Fruit fly (Drosophila melanogaster) whole organism, pupa: ENCODE results near the gene CG4496.

Experiments
- CG10348 ChIP-seq: fragments of 200-800 bp; sonication (Bioruptor generic); IDR thresholded peaks from 2 replicates; pipeline ENCODE4 v1.3.6; 2022; ENCODE audit warnings: missing biosample characterization, missing genetic modification characterization
- CG12605 ChIP-seq: fragments of 200-800 bp; sonication (Bioruptor generic); IDR thresholded peaks from 2 replicates; pipeline ENCODE4 v1.3.6; 2022; ENCODE audit warnings: missing biosample characterization, missing genetic modification characterization
- CG13204 ChIP-seq: fragments of 200-800 bp; sonication (Bioruptor generic); optimal IDR thresholded peaks from 2 replicates; lab custom pipeline; 2018; ENCODE audit warnings: missing biosample characterization, mild to moderate bottlenecking, missing genetic modification characterization, moderate library complexity
- CG14655 ChIP-seq: fragments of 200-800 bp; sonication (Bioruptor generic); optimal IDR thresholded peaks from 3 replicates; lab custom pipeline; 2017; ENCODE audit warnings: mild to moderate bottlenecking, missing biosample characterization, missing genetic modification reagents, missing genetic modification characterization
- CG15710 ChIP-seq: fragments of 200-800 bp; sonication (Bioruptor generic); optimal IDR thresholded peaks from 2 replicates; lab custom pipeline; 2018; ENCODE audit warnings: missing biosample characterization, mild to moderate bottlenecking, missing genetic modification characterization, moderate library complexity
- CG17806 ChIP-seq: fragments of 200-800 bp; sonication (Bioruptor generic); optimal IDR thresholded peaks from 2 replicates; lab custom pipeline; 2018; ENCODE audit warnings: missing biosample characterization, mild to moderate bottlenecking, missing genetic modification characterization, moderate library complexity
- CG32121 ChIP-seq: fragments of 200-800 bp; sonication (Bioruptor generic); IDR thresholded peaks from 2 replicates; pipeline ENCODE4 v1.3.6; 2022; ENCODE audit warnings: missing biosample characterization, missing genetic modification characterization
- CG34367 ChIP-seq: fragments of 200-800 bp; sonication (Bioruptor generic); optimal IDR thresholded peaks from 2 replicates; lab custom pipeline; 2018; ENCODE audit warnings: missing biosample characterization, mild to moderate bottlenecking, missing genetic modification characterization
- CG4496 ChIP-seq: fragments of 200-800 bp; sonication (Bioruptor generic); IDR thresholded peaks from 3 replicates; pipeline ENCODE4 v1.3.6; 2022; ENCODE audit warnings: missing biosample characterization, missing genetic modification characterization
- CG8159 ChIP-seq: fragments of 200-800 bp; sonication (Bioruptor generic); optimal IDR thresholded peaks from 3 replicates; lab custom pipeline; 2018; ENCODE audit warnings: missing biosample characterization, mild to moderate bottlenecking, missing genetic modification characterization, moderate library complexity
- CG8301 ChIP-seq: fragments of 200-800 bp; sonication (Bioruptor generic); optimal IDR thresholded peaks from 2 replicates; lab custom pipeline; 2018; ENCODE audit warnings: missing biosample characterization, mild to moderate bottlenecking, missing genetic modification characterization
- CG9948 ChIP-seq: fragments of 200-800 bp; sonication (Bioruptor generic); optimal IDR thresholded peaks from 2 replicates; lab custom pipeline; 2018; ENCODE audit warnings: missing biosample characterization, mild to moderate bottlenecking, missing genetic modification characterization, moderate library complexity
- D1 ChIP-seq: fragments of 200-800 bp; sonication (Bioruptor generic); optimal IDR thresholded peaks from 2 replicates; lab custom pipeline; 2018; ENCODE audit warnings: missing biosample characterization, mild to moderate bottlenecking, missing genetic modification characterization, moderate library complexity
- EcR ChIP-seq: fragments of 200-800 bp; sonication (Bioruptor generic); optimal IDR thresholded peaks from 3 replicates; lab custom pipeline; 2019; ENCODE audit warnings: missing biosample characterization, missing genetic modification characterization, mild to moderate bottlenecking, moderate library complexity, missing genetic modification reagents
- Ets98B ChIP-seq: fragments of 200-800 bp; sonication (Bioruptor generic); IDR thresholded peaks from 2 replicates; pipeline ENCODE4 v1.3.6; 2022; ENCODE audit warnings: missing biosample characterization, missing genetic modification characterization
- Pif1A ChIP-seq: fragments of 200-800 bp; sonication (Bioruptor generic); optimal IDR thresholded peaks from 3 replicates; lab custom pipeline; 2016; ENCODE audit warnings: missing biosample characterization, missing genetic modification characterization
- Pif1B ChIP-seq: fragments of 200-800 bp; sonication (Bioruptor generic); optimal IDR thresholded peaks from 3 replicates; lab custom pipeline; 2016; ENCODE audit warnings: missing biosample characterization, missing genetic modification characterization
- Snoo ChIP-seq: fragments of 200-800 bp; sonication (Bioruptor generic); optimal IDR thresholded peaks from 3 replicates; lab custom pipeline; 2017; ENCODE audit warnings: missing biosample characterization, mild to moderate bottlenecking, missing genetic modification characterization, inconsistent platforms
- fd96Ca ChIP-seq: fragments of 200-800 bp; sonication (Bioruptor generic); IDR thresholded peaks from 3 replicates; pipeline ENCODE4 v1.3.6; 2022; ENCODE audit warnings: missing biosample characterization, missing genetic modification characterization
- gl ChIP-seq: fragments of 200-800 bp; sonication (Bioruptor generic); optimal IDR thresholded peaks from 2 replicates; lab custom pipeline; 2018; ENCODE audit warnings: missing biosample characterization, mild to moderate bottlenecking, missing genetic modification characterization
- rn ChIP-seq: fragments of 200-800 bp; sonication (Bioruptor generic); IDR thresholded peaks from 2 replicates; pipeline ENCODE4 v1.3.6; 2022; ENCODE audit warnings: missing biosample characterization, missing genetic modification characterization

CG4496 gene

dm6 chr2L:7204172-7204482 is 14.3 kb upstream of the CG4496 start, which contains the start of gene CG4502:
CG4502 (minus strand) TSS chr2L:7204264.
- TF ChIP-seq CG13204 (GFP tag; lab: Kevin White, UChicago) (no peak), CG4496 (peak; percentile 65; the same call in 2 of the 3 replicates), Ets98B (GFP tag; lab: Robert Waterston, UW) (peak; percentile 16; the same call in 1 of the 2 replicates)

DNA sequence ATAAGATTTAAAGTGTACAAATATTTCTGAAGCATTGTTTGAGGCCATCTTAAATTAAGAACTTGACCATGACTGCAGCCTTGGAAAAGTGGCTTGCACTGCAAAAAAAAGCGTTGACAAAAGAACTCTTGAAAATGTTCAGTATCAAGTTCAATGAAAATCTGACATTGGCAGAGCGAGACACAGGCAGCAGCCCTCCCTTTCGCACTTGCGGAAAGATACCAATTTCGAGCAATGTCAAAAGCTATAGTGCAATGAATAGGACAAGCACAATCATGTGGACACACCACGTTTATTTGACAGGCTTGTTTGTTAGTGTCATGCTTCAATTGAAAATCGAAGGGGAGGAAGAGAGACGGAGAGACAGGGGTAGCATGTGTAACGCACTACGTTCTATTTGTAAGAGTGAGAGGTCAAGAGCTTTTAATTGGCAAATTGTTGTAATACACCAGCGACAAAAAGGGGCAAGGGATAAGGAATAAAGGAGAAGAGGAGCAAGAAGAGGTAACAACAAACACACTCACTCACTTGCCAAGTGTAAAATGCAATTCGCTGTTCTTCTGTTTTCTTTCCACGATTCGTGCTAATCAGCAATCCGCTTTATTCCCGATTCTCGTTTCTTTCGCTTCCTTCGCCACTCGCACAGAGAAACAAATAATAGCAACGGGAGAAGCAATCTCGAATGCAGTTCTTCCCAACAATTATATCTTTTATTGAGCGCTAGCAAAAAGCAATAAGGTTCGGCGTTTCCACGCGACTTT is 13.8 kb upstream of the CG4496 start:
- TF ChIP-seq CG8301 (tag; lab: Kevin White, UChicago) (no peak), fd96Ca (GFP tag; lab: Robert Waterston, UW) (no peak), Ets98B (GFP tag; lab: Robert Waterston, UW) (no peak), D1 (tag; lab: Kevin White, UChicago) (no peak), Pif1B (GFP tag; lab: Kevin White, UChicago) (no peak), CG13204 (GFP tag; lab: Kevin White, UChicago) (peak; percentile 15), CG9948 (tag; lab: Kevin White, UChicago) (no peak), Snoo (tag; lab: Kevin White, UChicago) (no peak), rn (GFP tag; lab: Robert Waterston, UW) (no peak), CG17806 (tag; lab: Kevin White, UChicago) (no peak), CG14655 (GFP tag; lab: Kevin White, UChicago) (no peak), CG4496 (peak; percentile 78), CG12605 (0 out of 2 replicates have a peak, but pooled peaks have one; percentile 6), gl (peak; percentile 32), CG8159 (tag; lab: Kevin White, UChicago) (no peak), CG34367 (tag; lab: Kevin White, UChicago) (no peak), CG15710 (tag; lab: Kevin White, UChicago) (no peak), CG32121 (peak; percentile 9; the same call in 1 of the 2 replicates), EcR (peak; percentile 74)

DNA sequence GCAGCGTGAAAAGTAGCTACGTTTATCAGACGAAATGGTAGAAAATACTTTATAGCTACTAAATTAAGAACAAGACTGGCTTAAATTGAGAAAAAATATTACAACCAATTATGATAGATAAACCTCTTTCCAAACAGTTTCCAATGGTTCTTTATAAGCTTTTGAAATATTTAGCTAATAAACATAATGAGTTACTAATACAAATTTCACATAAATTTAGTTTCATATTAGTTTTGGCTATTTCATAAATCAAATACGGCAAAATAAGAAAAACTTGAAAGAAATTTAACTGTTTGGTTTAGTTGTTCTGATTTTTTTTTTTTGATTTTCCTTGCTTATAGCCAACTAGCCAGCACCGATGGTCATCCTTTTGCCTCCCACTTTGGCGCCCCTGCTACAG is 10.4 kb upstream of the CG4496 start:
- TF ChIP-seq Ets98B (GFP tag; lab: Robert Waterston, UW) (no peak), CG9948 (tag; lab: Kevin White, UChicago) (no peak), rn (GFP tag; lab: Robert Waterston, UW) (no peak), Snoo (tag; lab: Kevin White, UChicago) (no peak), CG14655 (GFP tag; lab: Kevin White, UChicago) (peak; percentile 26), CG34367 (tag; lab: Kevin White, UChicago) (no peak), CG4496 (no peak), EcR (no peak), CG8301 (tag; lab: Kevin White, UChicago) (peak; percentile 27), CG13204 (GFP tag; lab: Kevin White, UChicago) (no peak), CG32121 (no peak), CG12605 (no peak), CG8159 (tag; lab: Kevin White, UChicago) (peak; percentile 23), gl (no peak), D1 (tag; lab: Kevin White, UChicago) (peak; percentile 31), Pif1A (GFP tag; lab: Kevin White, UChicago) (no peak), CG10348 (no peak), fd96Ca (GFP tag; lab: Robert Waterston, UW) (no peak), CG17806 (tag; lab: Kevin White, UChicago) (peak; percentile 2), CG15710 (tag; lab: Kevin White, UChicago) (no peak), Pif1B (GFP tag; lab: Kevin White, UChicago) (no peak)

- TF ChIP-seq CG32121 (peak; percentile 73), D1 (tag; lab: Kevin White, UChicago) (peak; percentile 51), CG4496 (peak; percentile 91), CG34367 (tag; lab: Kevin White, UChicago) (peak; percentile 42), EcR (peak; percentile 56), CG14655 (GFP tag; lab: Kevin White, UChicago) (peak; percentile 72), CG12605 (peak; percentile 56), gl (peak; percentile 1), CG17806 (tag; lab: Kevin White, UChicago) (peak; percentile 62), Snoo (tag; lab: Kevin White, UChicago) (peak; percentile 39), fd96Ca (GFP tag; lab: Robert Waterston, UW) (0 out of 3 replicates have a peak, but pooled peaks have one; percentile 21), CG9948 (tag; lab: Kevin White, UChicago) (peak; percentile 62), CG8159 (tag; lab: Kevin White, UChicago) (peak; percentile 75), CG15710 (tag; lab: Kevin White, UChicago) (peak; percentile 68), CG13204 (GFP tag; lab: Kevin White, UChicago) (no peak), rn (GFP tag; lab: Robert Waterston, UW) (0 out of 2 replicates have a peak, but pooled peaks have one; percentile 43), Pif1B (GFP tag; lab: Kevin White, UChicago) (peak; percentile 48), CG8301 (tag; lab: Kevin White, UChicago) (peak; percentile 78), CG10348 (no peak), Pif1A (GFP tag; lab: Kevin White, UChicago) (peak; percentile 10), Ets98B (GFP tag; lab: Robert Waterston, UW) (peak; percentile 66; the same call in 1 of the 2 replicates)
Measured at dm6 chr2L:7199635-7200110, 9.9 kb upstream of the CG4496 start.

- TF ChIP-seq Ets98B (GFP tag; lab: Robert Waterston, UW), result 0 out of 2 replicates have a peak, but pooled peaks have one; percentile 19
- TF ChIP-seq CG12605, result no peak; the same call in 1 of the 2 replicates
- TF ChIP-seq, all 21 proteins: peak for 1
Measured at dm6 chr2L:7198618-7199017, 8.8 kb upstream of the CG4496 start.
